Fruit fly (Drosophila melanogaster) whole organism, adult: ENCODE measurements around the gene Cip4.

Experiments
- CG12768 ChIP-seq: fragments of 200-800 bp; sonication (Bioruptor generic); optimal IDR thresholded peaks from 2 replicates; lab custom pipeline; 2017; ENCODE audit warnings: missing biosample characterization, missing genetic modification characterization, mild to moderate bottlenecking, moderate library complexity, missing genetic modification reagents
- CG14711 ChIP-seq: fragments of 200-800 bp; sonication (Bioruptor generic); optimal IDR thresholded peaks from 2 replicates; lab custom pipeline; 2018; ENCODE audit warnings: missing biosample characterization, mild to moderate bottlenecking, missing genetic modification characterization, moderate library complexity
- CG7101 ChIP-seq: fragments of 200-800 bp; sonication (Bioruptor generic); optimal IDR thresholded peaks from 2 replicates; lab custom pipeline; 2018; ENCODE audit warnings: missing biosample characterization, mild to moderate bottlenecking, missing genetic modification characterization, moderate library complexity
- Clk ChIP-seq: fragments of 200-800 bp; sonication (Bioruptor generic); optimal IDR thresholded peaks from 2 replicates; lab custom pipeline; 2017; ENCODE audit warnings: missing biosample characterization, missing genetic modification characterization
- Hr96 ChIP-seq: fragments of 200-800 bp; sonication (Bioruptor generic); optimal IDR thresholded peaks from 2 replicates; lab custom pipeline; 2016; ENCODE audit warnings: missing biosample characterization, missing genetic modification characterization
- Mnt ChIP-seq: fragments of 200-800 bp; sonication (Bioruptor generic); optimal IDR thresholded peaks from 2 replicates; lab custom pipeline; 2016; ENCODE audit warnings: missing biosample characterization, mild to moderate bottlenecking, missing genetic modification characterization
- bab1 ChIP-seq: fragments of 200-800 bp; sonication (Bioruptor generic); optimal IDR thresholded peaks from 3 replicates; lab custom pipeline; 2019; ENCODE audit warnings: missing biosample characterization, mild to moderate bottlenecking, missing genetic modification characterization, moderate library complexity
- cic ChIP-seq: fragments of 200-800 bp; sonication (Bioruptor generic); optimal IDR thresholded peaks from 2 replicates; lab custom pipeline; 2017; ENCODE audit warnings: missing biosample characterization, mild to moderate bottlenecking, missing genetic modification characterization, moderate library complexity
- kay ChIP-seq: fragments of 200-800 bp; sonication (Bioruptor generic); peaks from one replicate; lab custom pipeline; 2016; ENCODE audit warnings: missing biosample characterization, missing genetic modification characterization, borderline replicate concordance
- ovo ChIP-seq: fragments of 200-800 bp; sonication (Bioruptor generic); optimal IDR thresholded peaks from 2 replicates; lab custom pipeline; 2016; ENCODE audit warnings: missing biosample characterization, missing genetic modification characterization
- pad ChIP-seq: fragments of 200-800 bp; sonication (Bioruptor generic); optimal IDR thresholded peaks from 3 replicates; lab custom pipeline; 2017; ENCODE audit warnings: missing biosample characterization, missing genetic modification characterization, mild to moderate bottlenecking, moderate library complexity, missing genetic modification reagents

DNA sequence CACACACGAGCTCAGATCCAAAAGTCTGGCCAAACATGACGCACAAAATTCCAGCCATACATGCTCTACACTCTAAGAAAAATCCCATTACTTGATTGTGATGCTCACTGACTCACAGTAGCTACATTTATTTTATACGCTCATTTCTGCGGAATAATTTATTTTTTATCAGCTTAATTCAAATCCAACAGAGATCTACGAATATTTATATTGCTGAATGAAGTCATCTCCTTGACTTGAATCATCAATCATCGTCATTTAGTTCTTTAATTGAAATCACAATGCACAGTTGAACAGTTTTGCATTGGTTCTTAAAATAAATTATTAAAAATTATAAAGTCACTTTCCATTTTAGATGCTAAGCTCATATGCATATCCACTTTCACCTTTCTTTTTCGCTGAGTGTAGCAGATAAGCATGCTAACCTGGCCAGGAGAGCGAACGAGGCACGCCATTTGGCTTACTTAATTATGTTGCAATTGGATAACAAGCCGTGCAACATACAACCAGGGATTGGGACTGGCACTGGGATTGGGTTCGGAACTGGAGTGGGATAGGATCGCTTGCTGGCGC lies 31.7 kb upstream of the Cip4 start:
- TF ChIP-seq Clk (GFP tag; lab: Kevin White, UChicago) (no peak), CG14711 (no peak), cic (GFP tag; lab: Kevin White, UChicago) (no peak), Mnt (no peak), bab1 (GFP tag; lab: Kevin White, UChicago) (no peak), CG12768 (no peak), ovo (GFP tag; lab: Kevin White, UChicago) (no peak), pad (no peak), kay (no peak), CG7101 (tag; lab: Kevin White, UChicago) (no peak), Hr96 (GFP tag; lab: Kevin White, UChicago) (no peak)
